Fruit fly (Drosophila melanogaster) whole organism, wandering third instar larva: ENCODE data around the gene RpL30.

ENCODE experiments used
- Abd-B ChIP-seq: fragments of >200 bp; optimal IDR thresholded peaks from 2 replicates; lab custom pipeline; 2017; ENCODE audit warnings: missing biosample characterization, missing genetic modification characterization
- CG32264 ChIP-seq: fragments of 200-800 bp; sonication (Bioruptor generic); optimal IDR thresholded peaks from 2 replicates; lab custom pipeline; 2016; ENCODE audit warnings: missing biosample characterization, missing genetic modification characterization
- CG9705 ChIP-seq: fragments of 200-800 bp; sonication (Bioruptor generic); optimal IDR thresholded peaks from 2 replicates; lab custom pipeline; 2018; ENCODE audit warnings: missing biosample characterization, mild to moderate bottlenecking, missing genetic modification characterization
- Dfd ChIP-seq: fragments of >200 bp; optimal IDR thresholded peaks from 2 replicates; lab custom pipeline; 2017; ENCODE audit warnings: missing biosample characterization, missing genetic modification characterization
- Dif ChIP-seq: fragments of 200-275, 200-300 bp; sonication (Bioruptor generic); optimal IDR thresholded peaks from 2 replicates; lab custom pipeline; 2018; ENCODE audit warnings: missing biosample characterization, missing genetic modification characterization; ENCODE audit not compliant: partially characterized antibody
- GATAd ChIP-seq: sonication (Bioruptor generic); optimal IDR thresholded peaks from 2 replicates; lab custom pipeline; 2016; ENCODE audit warnings: missing biosample characterization, missing genetic modification characterization
- HLH106 ChIP-seq: fragments of 200-800 bp; optimal IDR thresholded peaks from 3 replicates; lab custom pipeline; 2019; ENCODE audit warnings: missing biosample characterization, mild to moderate bottlenecking, missing genetic modification characterization, moderate library complexity
- Hnf4 ChIP-seq: fragments of 200-800 bp; sonication (Bioruptor generic); optimal IDR thresholded peaks from 2 replicates; lab custom pipeline; 2016; ENCODE audit warnings: missing biosample characterization, mild to moderate bottlenecking, missing genetic modification characterization
- Hr78 ChIP-seq: fragments of >200 bp; optimal IDR thresholded peaks from 2 replicates; lab custom pipeline; 2017; ENCODE audit warnings: missing biosample characterization, missing genetic modification characterization
- Mio ChIP-seq: sonication (Bioruptor generic); optimal IDR thresholded peaks from 2 replicates; lab custom pipeline; 2016; ENCODE audit warnings: missing biosample characterization, missing genetic modification characterization
- N ChIP-seq: fragments of >200 bp; optimal IDR thresholded peaks from 2 replicates; lab custom pipeline; 2018; ENCODE audit warnings: missing biosample characterization, missing external identifiers, missing genetic modification characterization
- OdsH ChIP-seq: fragments of 200-800 bp; sonication (Bioruptor generic); optimal IDR thresholded peaks from 2 replicates; lab custom pipeline; 2016; ENCODE audit warnings: missing biosample characterization, mild to moderate bottlenecking, missing genetic modification characterization
- Rel ChIP-seq, 2 experiments: fragments of 200-800 bp; sonication (Bioruptor generic) in 1 of 2; optimal IDR thresholded peaks; 2 replicates in 1 of 2; 3 replicates in 1 of 2; lab custom pipeline; 2016 to 2019; ENCODE audit warnings: mild to moderate bottlenecking in 2 of 2, missing biosample characterization in 2 of 2, missing genetic modification characterization in 2 of 2, moderate library complexity in 1 of 2
- Sp1 ChIP-seq: fragments of 200-800 bp; sonication (Bioruptor generic); optimal IDR thresholded peaks from 3 replicates; lab custom pipeline; 2019; ENCODE audit warnings: missing biosample characterization, mild to moderate bottlenecking, missing genetic modification characterization, moderate library complexity
- Vsx2 ChIP-seq: fragments of 200-300, 225-300 bp; sonication (Bioruptor generic); optimal IDR thresholded peaks from 2 replicates; lab custom pipeline; 2018; ENCODE audit warnings: missing biosample characterization, missing genetic modification characterization; ENCODE audit not compliant: partially characterized antibody
- br ChIP-seq: fragments of 200-800 bp; sonication (Bioruptor generic); optimal IDR thresholded peaks from 2 replicates; lab custom pipeline; 2016; ENCODE audit warnings: missing biosample characterization, missing genetic modification characterization
- dl ChIP-seq, 2 experiments: fragments of 175-275, 200-275 bp in 1 of 2; fragments of 200-275 bp in 1 of 2; sonication (Bioruptor generic); optimal IDR thresholded peaks; lab custom pipeline; 2018; ENCODE audit warnings: mild to moderate bottlenecking in 2 of 2, missing biosample characterization in 2 of 2, missing genetic modification characterization in 2 of 2, moderate library complexity in 2 of 2; ENCODE audit not compliant: partially characterized antibody in 2 of 2, insufficient read depth in 1 of 2
- dmrt93B ChIP-seq: fragments of 200-800 bp; sonication (Bioruptor generic); optimal IDR thresholded peaks from 2 replicates; lab custom pipeline; 2018; ENCODE audit warnings: missing biosample characterization, mild to moderate bottlenecking, missing genetic modification characterization
- dsf ChIP-seq: sonication (Bioruptor generic); optimal IDR thresholded peaks from 2 replicates; lab custom pipeline; 2016; ENCODE audit warnings: missing biosample characterization, missing genetic modification characterization, borderline replicate concordance
- ey ChIP-seq: fragments of 200-800 bp; sonication (Bioruptor generic); optimal IDR thresholded peaks from 2 replicates; lab custom pipeline; 2016; ENCODE audit warnings: missing biosample characterization, missing genetic modification characterization
- foxo ChIP-seq, 2 experiments: fragments of 200-800 bp; sonication (Bioruptor generic); optimal IDR thresholded peaks; 2 replicates in 1 of 2; 3 replicates in 1 of 2; lab custom pipeline; 2016 to 2017; ENCODE audit warnings: missing biosample characterization in 2 of 2, missing genetic modification characterization in 2 of 2
- fru ChIP-seq: fragments of 200-800 bp; sonication (Bioruptor generic); optimal IDR thresholded peaks from 3 replicates; lab custom pipeline; 2016; ENCODE audit warnings: missing biosample characterization, mild to moderate bottlenecking, missing genetic modification characterization
- h ChIP-seq: fragments of 200-800 bp; sonication (Bioruptor generic); optimal IDR thresholded peaks from 3 replicates; lab custom pipeline; 2016; ENCODE audit warnings: missing biosample characterization, mild to moderate bottlenecking, missing genetic modification characterization
- lola ChIP-seq: fragments of >200 bp; optimal IDR thresholded peaks from 2 replicates; lab custom pipeline; 2017; ENCODE audit warnings: missing biosample characterization, missing genetic modification characterization
- pan ChIP-seq: fragments of >200 bp; optimal IDR thresholded peaks from 2 replicates; lab custom pipeline; 2017
- psq ChIP-seq: fragments of 200-800 bp; sonication (Bioruptor generic); optimal IDR thresholded peaks from 3 replicates; lab custom pipeline; 2017; ENCODE audit warnings: missing biosample characterization, mild to moderate bottlenecking, missing genetic modification characterization, moderate library complexity
- rgr ChIP-seq: fragments of 200-800 bp; sonication (Bioruptor generic); optimal IDR thresholded peaks from 3 replicates; lab custom pipeline; 2016; ENCODE audit warnings: missing biosample characterization, mild to moderate bottlenecking, missing genetic modification characterization
- sv ChIP-seq: fragments of 200-800 bp; sonication (Bioruptor generic); optimal IDR thresholded peaks from 3 replicates; lab custom pipeline; 2016; ENCODE audit warnings: missing biosample characterization, missing genetic modification characterization
- usp ChIP-seq: fragments of >200 bp; optimal IDR thresholded peaks from 2 replicates; lab custom pipeline; 2017; ENCODE audit warnings: missing biosample characterization, missing genetic modification characterization
- woc ChIP-seq: sonication (Bioruptor generic); optimal IDR thresholded peaks from 2 replicates; lab custom pipeline; 2016; ENCODE audit warnings: missing biosample characterization, mild to moderate bottlenecking, missing genetic modification characterization

Gene RpL30

DNA sequence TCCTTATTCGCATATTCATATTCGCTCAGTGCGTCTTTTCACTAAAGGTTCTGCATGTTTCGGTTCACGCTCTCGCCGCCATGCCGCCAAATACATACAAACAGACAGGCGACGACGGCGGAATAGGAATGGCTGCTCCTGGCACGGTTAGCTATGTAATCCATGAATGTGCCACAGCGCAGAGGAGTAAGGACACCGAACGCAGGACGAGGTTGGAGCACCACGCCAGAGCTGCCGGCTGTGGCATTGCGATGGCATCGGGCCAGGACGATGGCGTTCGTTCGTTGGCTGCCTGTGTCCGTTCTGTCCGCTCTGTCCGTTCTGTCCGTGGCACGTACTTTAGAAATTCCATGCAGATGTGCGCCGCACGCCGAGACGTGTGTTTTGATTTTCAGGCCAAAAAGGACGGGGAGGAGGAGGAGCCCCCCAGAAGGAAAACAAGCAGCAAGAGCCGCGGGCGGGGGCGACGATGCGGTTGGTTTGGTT lies 5.8 kb upstream of the RpL30 start:
- TF ChIP-seq Rel (GFP tag; optimal IDR thresholded peaks at IDR 0.05; lab: Kevin White, UChicago) (no peak), Rel (tag; optimal IDR thresholded peaks at IDR 0.05; lab: Kevin White, UChicago) (no peak), CG9705 (no peak), Vsx2 (GFP tag; lab: Kevin White, UChicago) (peak; percentile 13)

DNA sequence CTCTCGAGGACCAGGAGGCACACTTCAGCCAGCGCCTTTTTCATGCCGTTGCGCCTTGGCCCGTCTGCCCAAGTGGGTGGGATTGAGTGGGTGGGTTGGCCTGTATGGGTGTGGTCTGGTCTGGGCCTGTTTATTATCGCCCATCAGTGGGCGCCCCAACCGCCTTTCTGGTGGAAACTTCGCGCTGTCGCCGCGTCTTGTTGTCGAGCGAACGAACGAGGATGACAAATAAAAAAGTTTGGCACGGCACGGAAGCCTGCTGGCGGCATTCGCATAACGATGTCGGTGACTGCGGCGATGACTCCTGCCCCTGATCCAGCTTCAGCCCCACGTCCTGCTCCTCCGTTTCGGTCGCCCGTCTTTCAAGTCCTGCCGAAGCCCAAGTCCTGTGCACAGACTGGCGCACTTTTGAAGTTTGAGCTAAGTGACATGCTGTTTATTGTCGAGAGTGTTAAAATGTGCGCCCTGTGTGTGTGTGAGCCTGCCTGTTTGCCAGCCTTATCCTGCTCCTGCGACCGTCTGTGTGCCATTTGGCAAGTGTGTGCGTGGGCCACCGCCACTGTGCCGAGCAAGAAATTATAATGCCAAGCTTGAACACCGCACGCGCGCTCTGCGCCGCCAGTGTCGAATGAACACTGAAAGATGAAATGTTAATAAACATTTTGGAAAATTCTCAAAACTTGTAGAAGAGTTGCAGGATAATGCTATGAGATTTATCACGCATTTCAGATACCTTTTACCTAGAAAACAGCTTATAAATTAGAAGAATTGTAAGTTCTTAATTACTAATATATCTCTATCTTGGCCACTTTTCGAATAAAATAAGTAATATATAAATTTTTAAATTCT lies 5.2 kb upstream of the RpL30 start:
- peak; percentile 39 for TF ChIP-seq dmrt93B
- peak; percentile 3 for TF ChIP-seq br (GFP tag; lab: Kevin White, UChicago)
- no peak for TF ChIP-seq pan (lab: Kevin White, UChicago)
- no peak for TF ChIP-seq usp (GFP tag; lab: Kevin White, UChicago)
- TF ChIP-seq CG9705 = peak; percentile 2
- TF ChIP-seq fru (GFP tag; lab: Kevin White, UChicago) = peak; percentile 28
- TF ChIP-seq woc (GFP tag; lab: Kevin White, UChicago) = no peak
- TF ChIP-seq dl (GFP tag; optimal IDR thresholded peaks at IDR 0.05; lab: Kevin White, UChicago; ENCODE audit: insufficient read depth in 1 of 2, partially characterized antibody in 2 of 2) = no peak
- peak; percentile 67 for TF ChIP-seq Sp1 (GFP tag; lab: Kevin White, UChicago)
- TF ChIP-seq psq = peak; percentile 10
- TF ChIP-seq Rel (GFP tag; optimal IDR thresholded peaks at IDR 0.05; lab: Kevin White, UChicago) = no peak
- no peak for TF ChIP-seq Rel (tag; optimal IDR thresholded peaks at IDR 0.05; lab: Kevin White, UChicago)
- peak in 1 of 2 experiments; percentile 40 for TF ChIP-seq foxo (GFP tag; optimal IDR thresholded peaks at IDR 0.05; lab: Kevin White, UChicago)
- TF ChIP-seq Vsx2 (GFP tag; lab: Kevin White, UChicago) = no peak
- TF ChIP-seq sv (GFP tag; lab: Kevin White, UChicago) = peak; percentile 38
- no peak for TF ChIP-seq N (GFP tag; lab: Kevin White, UChicago)
- TF ChIP-seq OdsH = peak; percentile 27
- peak; percentile 14 for TF ChIP-seq rgr (GFP tag; lab: Kevin White, UChicago)
- TF ChIP-seq HLH106 (tag; lab: Kevin White, UChicago) = peak; percentile 61
- TF ChIP-seq h (GFP tag; lab: Kevin White, UChicago) = peak; percentile 35

DNA sequence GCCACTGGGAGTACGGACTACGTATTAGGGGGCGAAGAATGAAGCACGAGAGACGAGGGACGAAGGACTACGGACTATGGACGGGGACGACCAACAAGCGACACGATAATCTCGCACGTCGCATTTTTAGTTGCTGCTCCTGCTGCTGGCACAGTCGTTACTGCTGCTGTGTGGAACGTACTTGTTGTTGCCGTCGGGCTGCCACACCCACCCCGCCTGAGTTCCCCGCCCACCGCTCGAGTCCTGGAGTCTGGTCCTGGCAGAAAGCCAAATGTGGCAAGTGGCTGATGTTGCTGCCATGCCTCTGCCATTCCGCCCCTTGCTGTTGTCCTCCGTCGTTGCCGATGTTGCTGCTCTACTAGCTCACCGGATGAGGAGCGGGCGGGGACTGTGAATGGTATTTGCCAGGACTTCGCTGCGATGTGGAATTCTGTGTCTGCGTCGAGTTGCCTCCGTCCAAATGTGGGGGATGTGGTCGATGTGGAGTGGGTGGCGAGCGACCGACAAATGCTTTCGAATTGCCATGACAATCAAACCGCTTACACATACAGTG lies 3.7 kb upstream of the RpL30 start:
- TF ChIP-seq pan (lab: Kevin White, UChicago) (no peak), ey (GFP tag; lab: Kevin White, UChicago) (no peak), Dif (GFP tag; lab: Kevin White, UChicago) (no peak), psq (no peak), Sp1 (GFP tag; lab: Kevin White, UChicago) (no peak), lola (GFP tag; lab: Kevin White, UChicago) (no peak), woc (GFP tag; lab: Kevin White, UChicago) (no peak), dsf (no peak), N (GFP tag; lab: Kevin White, UChicago) (no peak), CG32264 (no peak), Dfd (no peak), Mio (no peak), foxo (GFP tag; optimal IDR thresholded peaks at IDR 0.05; lab: Kevin White, UChicago) (no peak), Abd-B (GFP tag; lab: Kevin White, UChicago) (no peak), GATAd (GFP tag; lab: Kevin White, UChicago) (no peak), Hnf4 (GFP tag; lab: Kevin White, UChicago) (no peak), Hr78 (GFP tag; lab: Kevin White, UChicago) (no peak), dl (GFP tag; optimal IDR thresholded peaks at IDR 0.05; lab: Kevin White, UChicago; ENCODE audit: insufficient read depth in 1 of 2, partially characterized antibody in 2 of 2) (no peak), br (GFP tag; lab: Kevin White, UChicago) (no peak), h (GFP tag; lab: Kevin White, UChicago) (no peak)
